Worm (Caenorhabditis elegans) whole organism, L4 larva: ENCODE data around the gene srz-62.

Experiments
- F44E2.7 ChIP-seq: fragments of 200-800 bp; sonication (Bioruptor generic); IDR thresholded peaks from 2 replicates; pipeline ENCODE4 v2.1.2; 2022; ENCODE audit warnings: missing genetic modification characterization, missing compliant biosample characterization
- F49E8.2 ChIP-seq: sonication (generic microtip); optimal IDR thresholded peaks from 2 replicates; lab custom pipeline; 2016; ENCODE audit warnings: missing compliant biosample characterization, mild to moderate bottlenecking, missing genetic modification characterization, borderline replicate concordance
- R02D3.7 ChIP-seq: fragments of 150-350 bp; sonication (generic microtip); optimal IDR thresholded peaks from 3 replicates; lab custom pipeline; 2014; ENCODE audit warnings: missing biosample characterization, missing genetic modification characterization
- T20F7.1 ChIP-seq: fragments of 200-800 bp; sonication (Bioruptor generic); optimal IDR thresholded peaks from 2 replicates; lab custom pipeline; 2018; ENCODE audit warnings: mild to moderate bottlenecking, missing genetic modification characterization, missing compliant biosample characterization
- Y5F2A.4 ChIP-seq: fragments of 200-800 bp; sonication (Bioruptor generic); optimal IDR thresholded peaks from 2 replicates; lab custom pipeline; 2018; ENCODE audit warnings: mild to moderate bottlenecking, missing genetic modification characterization, missing compliant biosample characterization
- attf-4 ChIP-seq: sonication (generic microtip); optimal IDR thresholded peaks from 3 replicates; lab custom pipeline; 2017; ENCODE audit warnings: missing biosample characterization, missing genetic modification characterization
- ceh-28 ChIP-seq: fragments of 150-350 bp; optimal IDR thresholded peaks from 2 replicates; lab custom pipeline; 2014; ENCODE audit warnings: missing biosample characterization, missing genetic modification reagents, missing genetic modification characterization
- ceh-82 ChIP-seq: sonication (generic microtip); optimal IDR thresholded peaks from 2 replicates; lab custom pipeline; 2017; ENCODE audit warnings: missing biosample characterization, missing genetic modification characterization
- cey-2 ChIP-seq: sonication (generic microtip); optimal IDR thresholded peaks from 3 replicates; lab custom pipeline; 2017; ENCODE audit warnings: missing genetic modification characterization, mild to moderate bottlenecking, missing compliant biosample characterization, antibody characterized with exemption, borderline replicate concordance; ENCODE audit not compliant: insufficient read depth
- daf-8 ChIP-seq: fragments of 200-800 bp; sonication (Bioruptor generic); IDR thresholded peaks from 2 replicates; pipeline ENCODE4 v1.3.6; 2022; ENCODE audit warnings: missing genetic modification characterization, missing compliant biosample characterization
- duxl-1 ChIP-seq: sonication (generic microtip); optimal IDR thresholded peaks from 2 replicates; lab custom pipeline; 2016; ENCODE audit warnings: mild to moderate bottlenecking, missing genetic modification characterization, moderate library complexity, missing compliant biosample characterization; ENCODE audit not compliant: poor library complexity
- egl-43 ChIP-seq: fragments of 200-800 bp; sonication (Bioruptor generic); IDR thresholded peaks from 2 replicates; pipeline ENCODE4 v1.3.6; 2022; ENCODE audit warnings: missing genetic modification reagents, missing genetic modification characterization, missing compliant biosample characterization
- hlh-11 ChIP-seq: fragments of 200-800 bp; sonication (Bioruptor generic); optimal IDR thresholded peaks from 2 replicates; lab custom pipeline; 2018; ENCODE audit warnings: mild to moderate bottlenecking, missing genetic modification characterization, missing compliant biosample characterization
- hlh-30 ChIP-seq: sonication (generic microtip); optimal IDR thresholded peaks from 2 replicates; lab custom pipeline; 2017; ENCODE audit warnings: antibody characterized with exemption, mild to moderate bottlenecking, missing genetic modification characterization, missing compliant biosample characterization; ENCODE audit not compliant: insufficient read depth
- lim-7 ChIP-seq: fragments of 200-800 bp; sonication (Bioruptor generic); IDR thresholded peaks from 2 replicates; pipeline ENCODE4 v1.3.6; 2022; ENCODE audit warnings: missing genetic modification characterization, missing compliant biosample characterization
- lin-15B ChIP-seq: fragments of 150-350 bp; sonication (generic microtip); optimal IDR thresholded peaks from 3 replicates; lab custom pipeline; 2014; ENCODE audit warnings: missing biosample characterization, missing genetic modification characterization
- lin-38 ChIP-seq: fragments of 200-800 bp; sonication (Bioruptor generic); IDR thresholded peaks from 2 replicates; pipeline ENCODE4 v1.3.6; 2022; ENCODE audit warnings: missing genetic modification reagents, missing genetic modification characterization, missing compliant biosample characterization
- madf-5 ChIP-seq, 2 experiments: fragments of 200-800 bp; sonication (Bioruptor generic); IDR thresholded peaks; 2 replicates each; pipeline ENCODE4 v1.3.6; 2022; ENCODE audit warnings: missing compliant biosample characterization in 2 of 2, missing genetic modification characterization in 2 of 2
- mxl-2 ChIP-seq: fragments of 200-800 bp; sonication (Bioruptor generic); conservative IDR thresholded peaks from 2 replicates; pipeline ENCODE4 v1.3.6; 2022; ENCODE audit warnings: missing genetic modification reagents, missing genetic modification characterization, missing compliant biosample characterization
- nhr-111 ChIP-seq: fragments of 200-800 bp; sonication (Bioruptor generic); optimal IDR thresholded peaks from 2 replicates; lab custom pipeline; 2018; ENCODE audit warnings: mild to moderate bottlenecking, missing genetic modification characterization, missing compliant biosample characterization
- nhr-237 ChIP-seq: sonication (generic microtip); optimal IDR thresholded peaks from 2 replicates; lab custom pipeline; 2017; ENCODE audit warnings: missing biosample characterization, missing genetic modification characterization
- nhr-76 ChIP-seq: fragments of 150-350 bp; optimal IDR thresholded peaks from 2 replicates; lab custom pipeline; 2014; ENCODE audit warnings: missing biosample characterization, missing genetic modification characterization
- nhr-77 ChIP-seq: fragments of 150-350 bp; optimal IDR thresholded peaks from 2 replicates; lab custom pipeline; 2014; ENCODE audit warnings: missing biosample characterization, missing genetic modification characterization
- pha-4 ChIP-seq, 2 experiments: fragments of 150-350 bp in 1 of 2; fragments of 200-800 bp in 1 of 2; sonication (Bioruptor generic) in 1 of 2; IDR thresholded peaks in 1 of 2; optimal IDR thresholded peaks in 1 of 2; 2 replicates each; pipeline versions ENCODE4 v1.3.6 to Lab custom; 2014 to 2022; ENCODE audit warnings: missing genetic modification characterization in 2 of 2, missing genetic modification reagents in 2 of 2, missing biosample characterization in 1 of 2, missing compliant biosample characterization in 1 of 2
- rbr-2 ChIP-seq: sonication (generic microtip); optimal IDR thresholded peaks from 2 replicates; lab custom pipeline; 2016; ENCODE audit warnings: missing genotype, missing genetic modification characterization, missing compliant biosample characterization
- sdz-12 ChIP-seq: fragments of 200-800 bp; sonication (Bioruptor generic); optimal IDR thresholded peaks from 2 replicates; lab custom pipeline; 2018; ENCODE audit warnings: mild to moderate bottlenecking, missing genetic modification characterization, missing compliant biosample characterization
- set-16 ChIP-seq: fragments of 200-800 bp; sonication (Bioruptor generic); IDR thresholded peaks from 2 replicates; pipeline ENCODE4 v1.3.6; 2022; ENCODE audit warnings: missing genetic modification reagents, missing genetic modification characterization, missing compliant biosample characterization
- snpc-1.2 ChIP-seq: fragments of 200-800 bp; sonication (Bioruptor generic); IDR thresholded peaks from 2 replicates; pipeline ENCODE4 v1.3.6; 2022; ENCODE audit warnings: missing genetic modification reagents, missing genetic modification characterization, missing compliant biosample characterization
- spr-1 ChIP-seq: sonication (generic microtip); optimal IDR thresholded peaks from 2 replicates; lab custom pipeline; 2016; ENCODE audit warnings: mild to moderate bottlenecking, missing genetic modification characterization, missing compliant biosample characterization
- unc-62 ChIP-seq, 3 experiments: fragments of 150-350 bp in 1 of 3; sonication (generic microtip); optimal IDR thresholded peaks in 2 of 3; peaks in 1 of 3; 1 replicate in 1 of 3; 2 replicates in 2 of 3; lab custom pipeline; 2014 to 2017; ENCODE audit warnings: missing biosample characterization in 3 of 3, missing genetic modification characterization in 3 of 3, missing genetic modification reagents in 3 of 3, missing genotype in 1 of 3
- zfp-2 ChIP-seq: sonication (generic microtip); optimal IDR thresholded peaks from 2 replicates; lab custom pipeline; 2016; ENCODE audit warnings: mild to moderate bottlenecking, missing genetic modification characterization, missing compliant biosample characterization
- zfp-3 ChIP-seq: fragments of 200-800 bp; sonication (Bioruptor generic); conservative IDR thresholded peaks from 2 replicates; pipeline ENCODE4 v1.3.6; 2022; ENCODE audit warnings: missing genetic modification reagents, missing genetic modification characterization, missing compliant biosample characterization
- zip-2 ChIP-seq: fragments of 150-350 bp; optimal IDR thresholded peaks from 2 replicates; lab custom pipeline; 2014; ENCODE audit warnings: missing biosample characterization, missing genetic modification characterization

The srz-62 gene

DNA sequence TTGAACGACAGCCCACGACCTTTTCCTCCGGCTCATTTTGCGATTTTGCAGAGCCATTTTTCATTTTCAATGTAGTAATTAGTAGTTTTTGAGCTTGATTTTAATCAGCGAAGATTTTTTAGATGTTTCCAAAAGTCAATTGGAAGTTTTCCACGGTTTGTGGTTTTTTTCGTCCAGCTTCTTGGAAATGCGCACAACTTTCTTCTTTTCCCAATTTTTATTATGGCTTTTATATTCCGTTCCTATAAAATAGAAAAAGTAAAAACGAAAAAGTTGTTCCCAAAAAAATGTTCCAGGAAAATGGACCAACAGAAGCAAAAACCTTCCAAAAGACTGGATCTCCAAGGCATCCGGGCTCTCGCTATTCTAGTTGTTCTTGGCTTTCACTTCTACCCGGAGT is 14.9 kb upstream of the srz-62 start, which contains the start of gene oac-22:
Gene oac-22 (plus strand): TSS at position 301 of the 400 bp plus-strand sequence.
- TF ChIP-seq zip-2 (tag; lab: Kevin White, UChicago) (no peak), T20F7.1 (no peak)
- TF ChIP-seq, all 104 proteins: peak for 0

DNA sequence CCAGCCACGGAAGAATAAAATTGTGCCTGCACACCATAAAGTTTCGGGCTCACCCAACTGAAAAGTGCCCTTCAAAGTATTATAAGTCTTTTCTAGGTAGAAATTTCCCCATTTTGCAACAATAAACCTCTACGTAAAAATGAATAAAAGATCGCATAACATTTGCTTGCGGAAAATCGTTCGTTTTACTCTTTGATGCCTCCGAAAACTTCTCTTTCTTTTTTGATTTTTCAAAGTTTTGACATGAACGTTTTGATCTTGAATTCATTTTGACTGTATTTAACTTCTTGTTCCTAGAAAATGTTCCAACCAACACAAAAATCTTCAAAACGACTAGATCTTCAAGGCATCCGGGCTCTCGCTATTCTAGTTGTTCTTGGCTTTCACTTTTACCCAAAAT is 11.3 kb upstream of the srz-62 start, which contains the start of gene oac-21:
Gene oac-21 (plus strand): TSS at position 301 of the 400 bp plus-strand sequence.
- TF ChIP-seq zfp-2 (no peak), snpc-1.2 (GFP tag; lab: Robert Waterston, UW) (no peak), pha-4 (GFP tag; IDR thresholded peaks at IDR 0.05; lab: Robert Waterston, UW) (no peak), pha-4 (tag; optimal IDR thresholded peaks at IDR 0.05; lab: Kevin White, UChicago) (no peak), ceh-82 (no peak)

DNA sequence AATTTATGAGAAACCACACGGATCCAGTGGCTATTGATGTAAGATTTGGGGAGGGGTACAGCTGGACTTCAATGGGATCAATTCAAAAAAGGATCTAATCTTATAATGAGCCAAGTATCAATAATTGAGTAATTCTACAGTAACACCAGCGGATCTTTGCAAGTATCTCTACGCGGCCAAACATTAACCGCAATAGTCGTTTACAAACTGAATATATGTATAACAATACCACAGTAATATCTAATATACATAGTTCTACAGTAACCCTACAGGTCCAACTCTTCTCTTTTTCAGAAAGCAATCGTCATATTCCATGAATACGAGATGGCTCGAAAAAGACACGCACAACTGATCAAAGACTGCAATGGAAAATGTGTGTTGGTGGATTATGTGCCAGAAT is 8.3 kb upstream of the srz-62 start, which contains the start of gene F56D6.9:
Gene F56D6.9 (plus strand): TSS at position 301 of the 400 bp plus-strand sequence.
- TF ChIP-seq madf-5 (GFP tag; IDR thresholded peaks at IDR 0.05; lab: Robert Waterston, UW) (no peak), nhr-111 (GFP tag; lab: Kevin White, UChicago) (no peak), F49E8.2 (tag; lab: Kevin White, UChicago) (no peak), spr-1 (tag; lab: Kevin White, UChicago) (no peak), lim-7 (GFP tag; lab: Robert Waterston, UW) (no peak), snpc-1.2 (GFP tag; lab: Robert Waterston, UW) (no peak), set-16 (GFP tag; lab: Robert Waterston, UW) (no peak), nhr-76 (tag; lab: Kevin White, UChicago) (no peak), lin-15B (tag; lab: Kevin White, UChicago) (no peak), ceh-28 (tag; lab: Kevin White, UChicago) (no peak), hlh-11 (tag; lab: Kevin White, UChicago) (no peak), nhr-237 (tag; lab: Kevin White, UChicago) (no peak)

DNA sequence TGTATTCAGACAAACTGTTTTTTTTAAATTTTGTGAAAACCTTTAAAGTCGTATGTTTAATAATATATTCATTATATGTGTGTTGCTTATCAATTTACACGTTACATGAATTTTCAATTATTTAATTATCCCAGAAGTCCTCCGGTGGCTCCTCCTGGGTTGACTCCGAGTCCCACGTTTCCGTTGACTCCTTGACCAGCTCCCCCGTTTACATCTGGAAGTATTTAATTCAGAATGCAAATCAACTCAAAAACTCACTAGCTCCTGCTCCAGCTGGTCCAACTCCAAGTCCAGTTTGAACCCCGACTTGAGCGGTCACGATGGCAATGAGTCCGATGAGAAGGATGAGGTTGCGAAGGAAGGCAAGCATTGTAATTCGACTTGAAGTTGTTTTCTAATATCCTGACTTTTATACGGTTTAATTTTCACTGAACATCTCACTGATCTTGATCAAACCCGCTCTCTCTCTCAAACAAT is 6.3 kb upstream of the srz-62 start, which contains the start of gene F56D6.8:
Gene F56D6.8 (minus strand): TSS at position 427 of the 477 bp plus-strand sequence.
- TF ChIP-seq attf-4 (tag; lab: Kevin White, UChicago) = no peak
- peak in 1 of 2 experiments; percentile 74 for TF ChIP-seq unc-62 (GFP tag; optimal IDR thresholded peaks at IDR 0.05 in 1 of 2; lab: Kevin White, UChicago)
- no peak for TF ChIP-seq unc-62 (tag; optimal IDR thresholded peaks at IDR 0.05; lab: Kevin White, UChicago)
- TF ChIP-seq, all 104 proteins: peak for 1

DNA sequence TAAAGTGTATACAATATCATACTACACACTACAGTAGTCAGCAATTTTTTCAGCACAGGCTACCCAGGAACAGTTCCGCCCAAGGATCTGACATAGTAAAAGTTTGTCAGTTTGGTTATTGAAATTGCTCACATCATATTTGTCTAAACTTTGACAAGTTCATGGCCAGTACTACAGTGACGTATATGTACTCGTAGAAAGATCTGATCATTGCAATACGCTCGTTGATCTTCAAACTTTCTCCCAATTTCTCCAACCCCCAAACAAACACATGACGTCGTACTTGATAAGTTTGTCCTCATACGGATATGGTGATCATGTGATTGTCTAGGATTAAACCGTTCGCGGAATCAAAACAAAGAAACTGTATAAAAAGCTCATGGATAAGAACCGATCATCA is 5.5 kb upstream of the srz-62 start, which contains the start of gene dct-8:
Gene dct-8 (plus strand): TSS at position 301 of the 400 bp plus-strand sequence.
- no peak for TF ChIP-seq Y5F2A.4
- TF ChIP-seq nhr-77 (tag; lab: Kevin White, UChicago) = no peak
- no peak for TF ChIP-seq daf-8 (GFP tag; lab: Robert Waterston, UW)
- TF ChIP-seq rbr-2 (tag; lab: Kevin White, UChicago) = no peak
- TF ChIP-seq lin-38 (GFP tag; lab: Robert Waterston, UW) = no peak
- TF ChIP-seq cey-2 (tag; lab: Kevin White, UChicago) = no peak
- TF ChIP-seq sdz-12 (GFP tag; lab: Kevin White, UChicago) = no peak
- no peak for TF ChIP-seq zfp-3 (GFP tag; lab: Robert Waterston, UW)
- no peak for TF ChIP-seq ceh-82
- no peak for TF ChIP-seq duxl-1 (tag; lab: Kevin White, UChicago)
- no peak for TF ChIP-seq mxl-2

DNA sequence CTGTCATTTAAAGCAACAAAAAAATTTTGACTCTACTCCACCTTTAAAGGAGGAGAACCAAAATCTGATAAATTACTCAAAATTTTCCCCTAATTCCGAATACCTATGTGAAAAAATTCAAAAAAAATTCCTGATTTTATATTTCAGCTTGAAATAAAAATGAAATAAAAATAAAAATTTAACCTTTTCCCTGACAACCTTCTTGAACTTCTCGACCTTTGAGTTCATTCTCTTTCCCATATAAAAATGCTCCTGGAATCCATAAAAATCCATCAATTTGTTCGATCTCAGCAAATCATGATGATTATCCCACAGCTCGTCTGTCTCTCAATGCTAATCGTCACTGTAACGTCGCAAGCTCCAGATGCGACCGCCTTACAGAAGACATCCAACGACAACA is 2.7 kb downstream of the srz-62 start, which contains the start of gene F56D6.6:
Gene F56D6.6 (plus strand): TSS at position 301 of the 400 bp plus-strand sequence.
- TF ChIP-seq egl-43 (GFP tag; lab: Robert Waterston, UW) = no peak
- no peak for TF ChIP-seq R02D3.7
- no peak for TF ChIP-seq duxl-1 (tag; lab: Kevin White, UChicago)
- TF ChIP-seq cey-2 (tag; lab: Kevin White, UChicago) = no peak
- no peak for TF ChIP-seq F44E2.7 (GFP tag; lab: Robert Waterston, UW)
- TF ChIP-seq hlh-30 (tag; lab: Kevin White, UChicago) = no peak
- TF ChIP-seq nhr-237 (tag; lab: Kevin White, UChicago) = no peak
- TF ChIP-seq, all 104 proteins: peak for 0
